Worm (Caenorhabditis elegans): ENCODE data around the gene spch-1.

- TF ChIP-seq him-1 (tag; optimal IDR thresholded peaks at IDR 0.05): no peak
- no peak for TF ChIP-seq dao-5 (tag; optimal IDR thresholded peaks at IDR 0.05)
- TF ChIP-seq W03F9.2 (tag; optimal IDR thresholded peaks at IDR 0.05): peak; percentile 81
These were observed 17.6 kb upstream of the spch-1 start, which contains the start of the genes gtbp-1 and K08F4.3 for ce11 chrIV:10128906-10129386.

All from whole organism, L4/young adult.